Worm (Caenorhabditis elegans): Measurements from ENCODE around the gene C04G6.13.
A peak's percentile ranks its signal among the peaks of the same experiment; 100 is the strongest.

Gene C04G6.13

ce11 chrII:5092362-5093281, 1.4 kb upstream of the C04G6.13 start, which contains the start of gene C04G6.2 (continued):
- TF ChIP-seq nhr-237 (tag; optimal IDR thresholded peaks at IDR 0.05) (no peak), ZK546.5 (tag; optimal IDR thresholded peaks at IDR 0.05) (no peak), aly-2 (tag; optimal IDR thresholded peaks at IDR 0.05) (no peak), fkh-10 (GFP tag; optimal IDR thresholded peaks at IDR 0.05) (no peak), ztf-4 (tag; optimal IDR thresholded peaks at IDR 0.05) (no peak), lsy-12 (tag; optimal IDR thresholded peaks at IDR 0.05) (no peak), pha-4 (tag; optimal IDR thresholded peaks at IDR 0.05) (peak; percentile 98), fkh-2 (tag; optimal IDR thresholded peaks at IDR 0.05) (peak; percentile 97), nhr-23 (tag; optimal IDR thresholded peaks at IDR 0.05) (peak; percentile 72), lin-39 (tag; optimal IDR thresholded peaks at IDR 0.05) (peak; percentile 61), hmg-11 (tag; optimal IDR thresholded peaks at IDR 0.05) (peak; percentile 72), nhr-77 (tag; optimal IDR thresholded peaks at IDR 0.05) (no peak), mdl-1 (tag; optimal IDR thresholded peaks at IDR 0.05) (no peak), lin-15B (tag; optimal IDR thresholded peaks at IDR 0.05) (no peak), ztf-11 (tag; optimal IDR thresholded peaks at IDR 0.05) (no peak), R02D3.7 (tag; optimal IDR thresholded peaks at IDR 0.05) (no peak), nhr-11 (tag; optimal IDR thresholded peaks at IDR 0.05) (no peak)

ce11 chrII:5099034-5099433, 5.0 kb downstream of the C04G6.13 start:
- TF ChIP-seq skn-1 (tag; optimal IDR thresholded peaks at IDR 0.05), result no peak
- TF ChIP-seq nfya-1 (tag; optimal IDR thresholded peaks at IDR 0.05; ENCODE audit: insufficient read depth), result peak; percentile 86

- TF ChIP-seq unc-39 (tag; optimal IDR thresholded peaks at IDR 0.05), result no peak
- TF ChIP-seq nhr-11 (tag; optimal IDR thresholded peaks at IDR 0.05), result no peak
- no peak for TF ChIP-seq pha-4 (tag; optimal IDR thresholded peaks at IDR 0.05)
- TF ChIP-seq mdl-1 (tag; optimal IDR thresholded peaks at IDR 0.05), result no peak
- no peak for TF ChIP-seq nhr-43 (tag; optimal IDR thresholded peaks at IDR 0.05; ENCODE audit: poor library complexity, severe bottlenecking)
- TF ChIP-seq egl-5 (tag; optimal IDR thresholded peaks at IDR 0.05), result no peak
- TF ChIP-seq zag-1 (tag; optimal IDR thresholded peaks at IDR 0.05), result no peak
- TF ChIP-seq ama-1 (optimal IDR thresholded peaks at IDR 0.05), result no peak
- no peak for TF ChIP-seq tbx-2 (tag; optimal IDR thresholded peaks at IDR 0.05)
- no peak for TF ChIP-seq nhr-237 (tag; optimal IDR thresholded peaks at IDR 0.05)
- TF ChIP-seq nhr-76 (tag; optimal IDR thresholded peaks at IDR 0.05), result no peak
- no peak for TF ChIP-seq daf-12 (tag; optimal IDR thresholded peaks at IDR 0.05)
These were observed 5.6 kb downstream of the C04G6.13 start, which contains the start of gene C04G6.6 for ce11 chrII:5099649-5100048. Gene C04G6.6, minus strand, starts transcription at chrII:5099749.

ce11 chrII:5101701-5102100, 7.7 kb downstream of the C04G6.13 start, which contains the start of the genes idpb-3 and idpb-1:
Gene idpb-3, minus strand, starts transcription at chrII:5101801.
Gene idpb-1, plus strand, starts transcription at chrII:5101984.
- TF ChIP-seq sea-2 (GFP tag; optimal IDR thresholded peaks at IDR 0.05) (no peak), ceh-28 (tag; optimal IDR thresholded peaks at IDR 0.05) (no peak), ceh-16 (tag; optimal IDR thresholded peaks at IDR 0.05) (no peak), jun-1 (tag; optimal IDR thresholded peaks at IDR 0.05) (no peak), lsy-12 (tag; optimal IDR thresholded peaks at IDR 0.05) (no peak), ama-1 (optimal IDR thresholded peaks at IDR 0.05) (no peak), nhr-76 (tag; optimal IDR thresholded peaks at IDR 0.05) (no peak), aly-2 (tag; optimal IDR thresholded peaks at IDR 0.05) (no peak), ztf-4 (tag; optimal IDR thresholded peaks at IDR 0.05) (no peak), nhr-77 (tag; optimal IDR thresholded peaks at IDR 0.05) (no peak), egl-27 (tag; optimal IDR thresholded peaks at IDR 0.05) (no peak), elt-3 (tag; optimal IDR thresholded peaks at IDR 0.05) (no peak), zag-1 (tag; optimal IDR thresholded peaks at IDR 0.05) (no peak)

- TF ChIP-seq egl-27 (tag; optimal IDR thresholded peaks at IDR 0.05), result no peak
- TF ChIP-seq skn-1 (tag; optimal IDR thresholded peaks at IDR 0.05), result no peak
- peak; percentile 3 for TF ChIP-seq nhr-25 (tag; optimal IDR thresholded peaks at IDR 0.05)
- no peak for TF ChIP-seq sea-2 (GFP tag; optimal IDR thresholded peaks at IDR 0.05)
- TF ChIP-seq mdl-1 (tag; optimal IDR thresholded peaks at IDR 0.05), result no peak
- no peak for TF ChIP-seq nfya-1 (tag; optimal IDR thresholded peaks at IDR 0.05; ENCODE audit: insufficient read depth)
- no peak for TF ChIP-seq ztf-4 (tag; optimal IDR thresholded peaks at IDR 0.05)
- TF ChIP-seq ceh-16 (tag; optimal IDR thresholded peaks at IDR 0.05), result no peak
- TF ChIP-seq pha-4 (tag; optimal IDR thresholded peaks at IDR 0.05), result no peak
- TF ChIP-seq elt-1 (tag; optimal IDR thresholded peaks at IDR 0.05), result peak; percentile 88
These were observed 9.1 kb downstream of the C04G6.13 start for ce11 chrII:5103189-5103588.

Measured in whole organism, L3 larva.